Worm (Caenorhabditis elegans): ENCODE measurements around the gene M03E7.1.

- no peak for TF ChIP-seq sem-2 (GFP tag; optimal IDR thresholded peaks at IDR 0.05)
- no peak for TF ChIP-seq nhr-237 (tag; optimal IDR thresholded peaks at IDR 0.05)
- no peak for TF ChIP-seq lsy-2 (tag; optimal IDR thresholded peaks at IDR 0.05)
- no peak for TF ChIP-seq ham-2 (GFP tag; optimal IDR thresholded peaks at IDR 0.05)
- no peak for TF ChIP-seq lin-13 (tag; optimal IDR thresholded peaks at IDR 0.05)
- TF ChIP-seq nhr-28 (tag; optimal IDR thresholded peaks at IDR 0.05), result no peak
- TF ChIP-seq unc-62 (GFP tag; optimal IDR thresholded peaks at IDR 0.05), result no peak
- TF ChIP-seq elt-3 (tag; optimal IDR thresholded peaks at IDR 0.05), result no peak
- TF ChIP-seq pha-4 (tag; optimal IDR thresholded peaks at IDR 0.05), result no peak
- no peak for TF ChIP-seq elt-1 (tag; optimal IDR thresholded peaks at IDR 0.05; ENCODE audit: borderline replicate concordance, insufficient read depth)
These were observed 8.4 kb upstream of the M03E7.1 start, which contains the start of gene lrpc-1 for ce11 chrV:5613109-5613508.
